Fruit fly (Drosophila melanogaster): ENCODE measurements around the gene CG11843.
A peak's percentile ranks its signal among the peaks of the same experiment; 100 is the strongest.

The CG11843 gene

dm6 chr3R:29096009-29096443 is 41.9 kb downstream of the CG11843 start (continued):
- TF ChIP-seq Ets21C (GFP tag; optimal IDR thresholded peaks at IDR 0.05): peak; percentile 85
- peak; percentile 50 for TF ChIP-seq CG7368 (GFP tag; optimal IDR thresholded peaks at IDR 0.05)
- peak; percentile 83 for TF ChIP-seq dsx (GFP tag; optimal IDR thresholded peaks at IDR 0.05; ENCODE audit: poor library complexity, severe bottlenecking)
- TF ChIP-seq CG6808 (GFP tag; optimal IDR thresholded peaks at IDR 0.05): no peak
- peak; percentile 22 for TF ChIP-seq CG6854 (GFP tag; optimal IDR thresholded peaks at IDR 0.05)
- peak; percentile 86 for TF ChIP-seq Ets96B (tag; optimal IDR thresholded peaks at IDR 0.05)
- peak; percentile 78 for TF ChIP-seq CG3919 (GFP tag; optimal IDR thresholded peaks at IDR 0.05)
- peak; percentile 44 for TF ChIP-seq CG11762 (GFP tag; optimal IDR thresholded peaks at IDR 0.05; ENCODE audit: insufficient read depth)
- TF ChIP-seq CG10631 (GFP tag; optimal IDR thresholded peaks at IDR 0.05): peak; percentile 82
- TF ChIP-seq CG32006 (GFP tag; optimal IDR thresholded peaks at IDR 0.05): no peak
- peak in 1 of 2 experiments; percentile 88 for TF ChIP-seq ss (GFP tag; optimal IDR thresholded peaks at IDR 0.05)
- peak; percentile 72 for TF ChIP-seq CG1621 (tag; optimal IDR thresholded peaks at IDR 0.05)
- TF ChIP-seq CG6163 (GFP tag; IDR thresholded peaks at IDR 0.05): peak; percentile 91
- TF ChIP-seq Sox15 (GFP tag; optimal IDR thresholded peaks at IDR 0.05): peak; percentile 61
- TF ChIP-seq salr (GFP tag; optimal IDR thresholded peaks at IDR 0.05): peak in 1 of 2 experiments; percentile 60
- no peak for TF ChIP-seq acj6 (GFP tag; optimal IDR thresholded peaks at IDR 0.05)
- no peak for TF ChIP-seq CG11294 (GFP tag; IDR thresholded peaks at IDR 0.05)
- TF ChIP-seq CG8319 (GFP tag; optimal IDR thresholded peaks at IDR 0.05): no peak
- peak; percentile 51 for TF ChIP-seq Eip93F (GFP tag; optimal IDR thresholded peaks at IDR 0.05)
- no peak for TF ChIP-seq vri (GFP tag; optimal IDR thresholded peaks at IDR 0.05)
- no peak for TF ChIP-seq Lpt (GFP tag; optimal IDR thresholded peaks at IDR 0.05)
- no peak for TF ChIP-seq Hr4 (GFP tag; optimal IDR thresholded peaks at IDR 0.05)
- peak; percentile 85 for TF ChIP-seq cyc (GFP tag; optimal IDR thresholded peaks at IDR 0.05)
- TF ChIP-seq CG34406 (GFP tag; optimal IDR thresholded peaks at IDR 0.05): peak; percentile 67
- no peak for TF ChIP-seq Eip75B (GFP tag; optimal IDR thresholded peaks at IDR 0.05)
- no peak; the same call in 2 of the 3 replicates for TF ChIP-seq CG8119 (GFP tag; IDR thresholded peaks at IDR 0.05)
- TF ChIP-seq lz (GFP tag; optimal IDR thresholded peaks at IDR 0.05): peak; percentile 84

dm6 chr3R:29098022-29098421 is 43.9 kb downstream of the CG11843 start:
- TF ChIP-seq topi (GFP tag; optimal IDR thresholded peaks at IDR 0.05): no peak
- TF ChIP-seq Hr38 (GFP tag; optimal IDR thresholded peaks at IDR 0.05): no peak
- TF ChIP-seq spab (GFP tag; optimal IDR thresholded peaks at IDR 0.05): no peak
- TF ChIP-seq Sox102F (GFP tag; optimal IDR thresholded peaks at IDR 0.05): no peak
- TF ChIP-seq Hr4 (GFP tag; optimal IDR thresholded peaks at IDR 0.05): no peak
- TF ChIP-seq vri (GFP tag; optimal IDR thresholded peaks at IDR 0.05): no peak
- no peak for TF ChIP-seq CG9139 (GFP tag; optimal IDR thresholded peaks at IDR 0.05)
- TF ChIP-seq svp (GFP tag): no peak
- no peak for TF ChIP-seq Lpt (GFP tag; optimal IDR thresholded peaks at IDR 0.05)
- TF ChIP-seq fd59A (GFP tag; optimal IDR thresholded peaks at IDR 0.05): no peak
- no peak for TF ChIP-seq Hr39 (GFP tag; optimal IDR thresholded peaks at IDR 0.05)
- TF ChIP-seq CG6808 (GFP tag; optimal IDR thresholded peaks at IDR 0.05): no peak
- no peak for TF ChIP-seq CG6854 (GFP tag; optimal IDR thresholded peaks at IDR 0.05)
- no peak for TF ChIP-seq CG15336 (GFP tag; IDR thresholded peaks at IDR 0.05)
- TF ChIP-seq CG6792 (GFP tag; optimal IDR thresholded peaks at IDR 0.05): no peak
- TF ChIP-seq CG8319 (GFP tag; optimal IDR thresholded peaks at IDR 0.05): no peak

dm6 chr3R:29103227-29103626 is 49.1 kb downstream of the CG11843 start:
- no peak for TF ChIP-seq CG10631 (GFP tag; optimal IDR thresholded peaks at IDR 0.05)
- no peak for TF ChIP-seq CG6276 (GFP tag; optimal IDR thresholded peaks at IDR 0.05)
- no peak for TF ChIP-seq vri (GFP tag; optimal IDR thresholded peaks at IDR 0.05)
